Fruit fly (Drosophila melanogaster) whole organism, embryonic: Measurements from ENCODE around the gene Tollo.

Experiments
- Abd-B ChIP-seq: fragments of 200-800 bp; sonication (Bioruptor generic); optimal IDR thresholded peaks from 2 replicates; lab custom pipeline; 2018; ENCODE audit warnings: missing biosample characterization, mild to moderate bottlenecking, missing genetic modification characterization, moderate library complexity
- Awh ChIP-seq: fragments of 200-800 bp; sonication (Bioruptor generic); IDR thresholded peaks from 2 replicates; pipeline ENCODE4, ENCODE4 v1.3.6; 2022; ENCODE audit warnings: missing biosample characterization, missing genetic modification characterization
- BEAF-32 ChIP-seq: fragments of 200-800 bp; sonication (Bioruptor generic); optimal IDR thresholded peaks from 3 replicates; lab custom pipeline; 2017; ENCODE audit warnings: missing biosample characterization, missing genetic modification characterization, mild to moderate bottlenecking, moderate library complexity, missing genetic modification reagents
- Bdp1 ChIP-seq: fragments of 200-800 bp; sonication (Bioruptor generic); optimal IDR thresholded peaks from 3 replicates; lab custom pipeline; 2016; ENCODE audit warnings: missing biosample characterization, missing genetic modification characterization
- CG10267 ChIP-seq: fragments of 200-800 bp; sonication (Bioruptor generic); optimal IDR thresholded peaks from 2 replicates; lab custom pipeline; 2018; ENCODE audit warnings: missing biosample characterization, mild to moderate bottlenecking, missing genetic modification characterization, moderate library complexity
- CG11085 ChIP-seq: fragments of 200-800 bp; sonication (Bioruptor generic); IDR thresholded peaks from 2 replicates; pipeline ENCODE4 v1.3.6; 2022; ENCODE audit warnings: missing biosample characterization, missing genetic modification characterization
- CG11247 ChIP-seq: fragments of 200-800 bp; sonication (Bioruptor generic); IDR thresholded peaks from 2 replicates; pipeline ENCODE4 v1.3.6; 2022; ENCODE audit warnings: missing biosample characterization, missing genetic modification characterization
- CG15011 ChIP-seq: fragments of 200-800 bp; sonication (Bioruptor generic); optimal IDR thresholded peaks from 3 replicates; lab custom pipeline; 2018; ENCODE audit warnings: missing biosample characterization, mild to moderate bottlenecking, missing genetic modification characterization
- CG15696 ChIP-seq: fragments of 200-800 bp; sonication (Bioruptor generic); optimal IDR thresholded peaks from 2 replicates; lab custom pipeline; 2019; ENCODE audit warnings: missing biosample characterization, mild to moderate bottlenecking, missing genetic modification characterization, moderate library complexity
- CG1602 ChIP-seq: fragments of 200-800 bp; sonication (Bioruptor generic); optimal IDR thresholded peaks from 3 replicates; lab custom pipeline; 2016; ENCODE audit warnings: missing biosample characterization, missing genetic modification characterization
- CG17186 ChIP-seq: fragments of 200-800 bp; sonication (Bioruptor generic); optimal IDR thresholded peaks from 3 replicates; lab custom pipeline; 2017; ENCODE audit warnings: missing biosample characterization, missing genetic modification reagents, missing genetic modification characterization
- CG31365 ChIP-seq: fragments of 200-800 bp; sonication (Bioruptor generic); optimal IDR thresholded peaks from 2 replicates; lab custom pipeline; 2018; ENCODE audit warnings: missing biosample characterization, mild to moderate bottlenecking, missing genetic modification characterization
- CG32772 ChIP-seq: fragments of 200-800 bp; sonication (Bioruptor generic); IDR thresholded peaks from 2 replicates; pipeline ENCODE4 v1.3.6; 2022; ENCODE audit warnings: missing biosample characterization, missing genetic modification characterization
- CG3847 ChIP-seq: fragments of 200-800 bp; sonication (Bioruptor generic); IDR thresholded peaks from 2 replicates; pipeline ENCODE4 v1.3.6; 2022; ENCODE audit warnings: missing biosample characterization, missing genetic modification characterization
- CG4404 ChIP-seq: fragments of 200-800 bp; sonication (Bioruptor generic); IDR thresholded peaks from 2 replicates; pipeline ENCODE4 v1.3.6; 2022; ENCODE audit warnings: missing biosample characterization, missing genetic modification characterization
- CG4707 ChIP-seq: fragments of 200-800 bp; sonication (Bioruptor generic); optimal IDR thresholded peaks from 2 replicates; lab custom pipeline; 2018; ENCODE audit warnings: missing biosample characterization, mild to moderate bottlenecking, missing genetic modification characterization, moderate library complexity
- CG4854 ChIP-seq: fragments of 200-800 bp; sonication (Bioruptor generic); optimal IDR thresholded peaks from 2 replicates; lab custom pipeline; 2016; ENCODE audit warnings: missing biosample characterization, missing genetic modification characterization, inconsistent platforms
- CG6765 ChIP-seq: fragments of 200-800 bp; sonication (Bioruptor generic); optimal IDR thresholded peaks from 3 replicates; lab custom pipeline; 2017; ENCODE audit warnings: missing biosample characterization, mild to moderate bottlenecking, missing genetic modification characterization
- CG7786 ChIP-seq: fragments of 200-800 bp; sonication (Bioruptor generic); optimal IDR thresholded peaks from 2 replicates; lab custom pipeline; 2016; ENCODE audit warnings: missing biosample characterization, missing genetic modification characterization
- CG7839 ChIP-seq: fragments of 200-800 bp; sonication (Bioruptor generic); optimal IDR thresholded peaks from 3 replicates; lab custom pipeline; 2018; ENCODE audit warnings: missing biosample characterization, mild to moderate bottlenecking, missing genetic modification characterization, moderate library complexity
- CG8478 ChIP-seq: fragments of >200 bp; optimal IDR thresholded peaks from 2 replicates; lab custom pipeline; 2018
- CG8765 ChIP-seq: fragments of 200-800 bp; sonication (Bioruptor generic); IDR thresholded peaks from 2 replicates; pipeline ENCODE4 v1.3.6; 2022; ENCODE audit warnings: missing biosample characterization, missing genetic modification characterization
- CoRest ChIP-seq: fragments of 200-800 bp; sonication (Bioruptor generic); optimal IDR thresholded peaks from 3 replicates; lab custom pipeline; 2018; ENCODE audit warnings: missing biosample characterization, mild to moderate bottlenecking, missing genetic modification characterization, moderate library complexity
- E2f1 ChIP-seq: fragments of 200-800 bp; sonication (Bioruptor generic); IDR thresholded peaks from 2 replicates; pipeline ENCODE4 v1.3.6; 2022; ENCODE audit warnings: missing biosample characterization, missing genetic modification characterization
- H15 ChIP-seq: fragments of 200-800 bp; sonication (Bioruptor generic); IDR thresholded peaks from 3 replicates; pipeline ENCODE4 v1.3.6; 2022; ENCODE audit warnings: missing biosample characterization, missing genetic modification characterization
- HLH4C ChIP-seq: fragments of 200-800 bp; sonication (Bioruptor generic); IDR thresholded peaks from 3 replicates; pipeline ENCODE4 v1.3.6; 2022; ENCODE audit warnings: missing biosample characterization, missing genetic modification characterization; ENCODE audit not compliant: partially characterized antibody
- Mrtf ChIP-seq: fragments of 200-800 bp; sonication (Bioruptor generic); IDR thresholded peaks from 3 replicates; pipeline ENCODE4 v1.3.6; 2022; ENCODE audit warnings: missing biosample characterization, missing genetic modification characterization
- Nf-YA ChIP-seq: fragments of 200-800 bp; sonication (Bioruptor generic); IDR thresholded peaks from 2 replicates; pipeline ENCODE4 v1.3.6; 2022; ENCODE audit warnings: missing biosample characterization, missing genetic modification characterization
- PHDP ChIP-seq: fragments of 200-800 bp; sonication (Bioruptor generic); optimal IDR thresholded peaks from 3 replicates; lab custom pipeline; 2018; ENCODE audit warnings: missing biosample characterization, mild to moderate bottlenecking, missing genetic modification characterization, moderate library complexity
- Ravus ChIP-seq: fragments of 200-800 bp; sonication (Bioruptor generic); IDR thresholded peaks from 2 replicates; pipeline ENCODE4 v1.3.6; 2022; ENCODE audit warnings: missing biosample characterization, missing genetic modification characterization
- Rfx ChIP-seq: fragments of 200-800 bp; sonication (Bioruptor generic); IDR thresholded peaks from 2 replicates; pipeline ENCODE4 v1.3.6; 2022; ENCODE audit warnings: missing biosample characterization, missing genetic modification characterization
- Sin3A ChIP-seq: fragments of >200 bp; optimal IDR thresholded peaks from 2 replicates; lab custom pipeline; 2018
- ash1 ChIP-seq: fragments of 200-800 bp; sonication (Bioruptor generic); optimal IDR thresholded peaks from 2 replicates; lab custom pipeline; 2018; ENCODE audit warnings: missing biosample characterization, mild to moderate bottlenecking, missing genetic modification characterization
- bowl ChIP-seq: fragments of 200-800 bp; sonication (Bioruptor generic); IDR thresholded peaks from 2 replicates; pipeline ENCODE4 v1.3.6; 2022; ENCODE audit warnings: missing biosample characterization, missing genetic modification characterization
- corto ChIP-seq: fragments of 200-800 bp; sonication (Bioruptor generic); optimal IDR thresholded peaks from 2 replicates; lab custom pipeline; 2016; ENCODE audit warnings: missing biosample characterization, mild to moderate bottlenecking, missing genetic modification characterization, moderate library complexity
- crol ChIP-seq: fragments of 200-800 bp; sonication (Bioruptor generic); IDR thresholded peaks from 2 replicates; pipeline ENCODE4 v1.3.6; 2022; ENCODE audit warnings: missing biosample characterization, missing genetic modification characterization
- dimm ChIP-seq: fragments of 200-800 bp; sonication (Bioruptor generic); IDR thresholded peaks from 2 replicates; pipeline ENCODE4 v1.3.6; 2022; ENCODE audit warnings: missing biosample characterization, missing genetic modification characterization
- dmrt11E ChIP-seq: fragments of 200-800 bp; sonication (Bioruptor generic); optimal IDR thresholded peaks from 3 replicates; lab custom pipeline; 2018; ENCODE audit warnings: missing biosample characterization, mild to moderate bottlenecking, missing genetic modification characterization, moderate library complexity
- eyg ChIP-seq: fragments of 200-800 bp; sonication (Bioruptor generic); optimal IDR thresholded peaks from 3 replicates; lab custom pipeline; 2016; ENCODE audit warnings: missing biosample characterization, missing genetic modification characterization
- gce ChIP-seq: fragments of 200-800 bp; sonication (Bioruptor generic); IDR thresholded peaks from 3 replicates; pipeline ENCODE4 v1.3.6; 2022; ENCODE audit warnings: missing biosample characterization, missing genetic modification characterization
- gcm ChIP-seq: fragments of 200-800 bp; sonication (Bioruptor generic); optimal IDR thresholded peaks from 2 replicates; lab custom pipeline; 2019; ENCODE audit warnings: missing biosample characterization, mild to moderate bottlenecking, missing genetic modification characterization, moderate library complexity
- ind ChIP-seq: fragments of 200-800 bp; sonication (Bioruptor generic); optimal IDR thresholded peaks from 3 replicates; lab custom pipeline; 2016; ENCODE audit warnings: missing biosample characterization, missing genetic modification characterization
- knrl ChIP-seq: fragments of 200-800 bp; sonication (Bioruptor generic); IDR thresholded peaks from 3 replicates; pipeline ENCODE4 v1.3.6; 2022; ENCODE audit warnings: missing biosample characterization, missing genetic modification characterization; ENCODE audit not compliant: partially characterized antibody
- pros ChIP-seq: fragments of 200-800 bp; sonication (Bioruptor generic); optimal IDR thresholded peaks from 3 replicates; lab custom pipeline; 2019; ENCODE audit warnings: missing biosample characterization, mild to moderate bottlenecking, missing genetic modification characterization, moderate library complexity
- repo ChIP-seq: fragments of 200-800 bp; sonication (Bioruptor generic); optimal IDR thresholded peaks from 2 replicates; lab custom pipeline; 2016; ENCODE audit warnings: missing biosample characterization, missing genetic modification characterization
- sna ChIP-seq: fragments of 200-800 bp; sonication (Bioruptor generic); IDR thresholded peaks from 2 replicates; pipeline ENCODE4 v1.3.6; 2022; ENCODE audit warnings: missing biosample characterization, missing genetic modification characterization; ENCODE audit not compliant: partially characterized antibody
- stc ChIP-seq: fragments of 200-800 bp; sonication (Bioruptor generic); IDR thresholded peaks from 2 replicates; pipeline ENCODE4 v1.3.6; 2022; ENCODE audit warnings: missing biosample characterization, missing genetic modification characterization
- tap ChIP-seq: fragments of 200-800 bp; optimal IDR thresholded peaks from 3 replicates; lab custom pipeline; 2019; ENCODE audit warnings: missing biosample characterization, mild to moderate bottlenecking, missing genetic modification characterization, moderate library complexity
- unc-4 ChIP-seq: fragments of 200-800 bp; sonication (Bioruptor generic); IDR thresholded peaks from 2 replicates; pipeline ENCODE4 v1.3.6; 2022; ENCODE audit warnings: missing biosample characterization, missing genetic modification characterization; ENCODE audit not compliant: partially characterized antibody
- z ChIP-seq: fragments of 200-800 bp; sonication (Bioruptor generic); IDR thresholded peaks from 3 replicates; pipeline ENCODE4 v1.3.6; 2022; ENCODE audit warnings: missing biosample characterization, missing genetic modification characterization
- zen2 ChIP-seq: fragments of 200-800 bp; sonication (Bioruptor generic); IDR thresholded peaks from 3 replicates; pipeline ENCODE4 v1.3.6; 2022; ENCODE audit warnings: missing biosample characterization, missing genetic modification characterization; ENCODE audit not compliant: partially characterized antibody

The Tollo gene

DNA sequence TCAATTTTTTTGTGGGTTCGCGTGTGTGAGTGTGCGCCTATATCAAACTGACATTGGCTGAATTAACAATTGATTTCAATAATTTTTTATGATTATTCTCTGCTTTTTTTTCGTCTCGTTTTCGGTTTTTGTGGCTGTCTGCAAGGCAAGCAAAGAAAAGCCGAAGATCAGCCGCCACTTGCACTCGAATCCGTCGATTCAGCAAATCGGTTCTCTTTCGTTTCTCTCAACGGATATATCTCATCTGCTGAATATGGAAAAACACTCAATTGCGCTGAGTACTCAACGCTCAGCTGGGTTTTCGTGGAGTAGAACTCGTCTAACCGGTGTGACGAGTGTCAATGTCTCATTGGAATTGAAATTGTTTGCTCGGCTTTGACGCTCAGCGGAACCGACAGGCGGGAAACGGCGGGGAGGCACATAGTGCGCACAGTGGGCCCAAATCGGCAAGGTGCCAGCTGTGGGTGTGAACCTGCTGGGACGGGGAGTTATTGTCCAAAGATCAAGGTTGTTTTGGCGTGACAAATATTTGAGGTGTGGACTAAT, 1.1 kb upstream of the Tollo start (continued):
- TF ChIP-seq CG4854 (GFP tag; lab: Kevin White, UChicago) (no peak), Sin3A (lab: Kevin White, UChicago) (no peak), CG4707 (GFP tag; lab: Kevin White, UChicago) (peak; percentile 99), CG7786 (no peak), HLH4C (GFP tag; lab: Robert Waterston, UW) (no peak; the same call in 2 of the 3 replicates), CG17186 (GFP tag; lab: Kevin White, UChicago) (no peak), CG1602 (GFP tag; lab: Kevin White, UChicago) (no peak), ash1 (no peak), z (GFP tag; lab: Robert Waterston, UW) (peak; percentile 99), Awh (0 out of 2 replicates have a peak, but pooled peaks have one; percentile 24), gce (GFP tag; lab: Robert Waterston, UW) (no peak), CG8478 (lab: Kevin White, UChicago) (no peak), dmrt11E (tag; lab: Kevin White, UChicago) (peak; percentile 16), unc-4 (GFP tag; lab: Robert Waterston, UW) (no peak), stc (no peak), eyg (GFP tag; lab: Kevin White, UChicago) (no peak), ind (GFP tag; lab: Kevin White, UChicago) (peak; percentile 41), Ravus (GFP tag; lab: Robert Waterston, UW) (peak; percentile 2; the same call in 1 of the 2 replicates), H15 (GFP tag; lab: Robert Waterston, UW) (peak; percentile 39; the same call in 1 of the 3 replicates), Rfx (peak; percentile 73; the same call in 1 of the 2 replicates), CG31365 (no peak), tap (tag; lab: Kevin White, UChicago) (no peak), corto (GFP tag; lab: Kevin White, UChicago) (no peak), CoRest (tag; lab: Kevin White, UChicago) (peak; percentile 16), pros (peak; percentile 46), CG11085 (no peak), Bdp1 (GFP tag; lab: Kevin White, UChicago) (no peak), PHDP (tag; lab: Kevin White, UChicago) (no peak), zen2 (peak; percentile 68; the same call in 2 of the 3 replicates), bowl (no peak), CG15696 (no peak), Mrtf (GFP tag; lab: Robert Waterston, UW) (peak; percentile 52; the same call in 2 of the 3 replicates), CG32772 (GFP tag; lab: Robert Waterston, UW) (peak; percentile 47; the same call in 1 of the 2 replicates), CG3847 (peak; percentile 44; the same call in 1 of the 2 replicates), CG8765 (no peak), E2f1 (peak; percentile 60), CG4404 (GFP tag; lab: Robert Waterston, UW) (no peak), Nf-YA (GFP tag; lab: Robert Waterston, UW) (no peak), BEAF-32 (no peak), CG7839 (tag; lab: Kevin White, UChicago) (peak; percentile 32), knrl (no peak), repo (no peak), CG11247 (GFP tag; lab: Robert Waterston, UW) (peak; percentile 19; the same call in 1 of the 2 replicates), dimm (GFP tag; lab: Robert Waterston, UW) (no peak), CG6765 (GFP tag; lab: Kevin White, UChicago) (no peak), CG15011 (GFP tag; lab: Kevin White, UChicago) (no peak), CG10267 (tag; lab: Kevin White, UChicago) (no peak), Abd-B (GFP tag; lab: Kevin White, UChicago) (no peak), crol (GFP tag; lab: Robert Waterston, UW) (peak; percentile 96), gcm (GFP tag; lab: Kevin White, UChicago) (no peak), sna (GFP tag; lab: Robert Waterston, UW) (peak; percentile 70)
